Fruit fly (Drosophila melanogaster): ENCODE data around the gene CG11594.

The CG11594 gene

DNA sequence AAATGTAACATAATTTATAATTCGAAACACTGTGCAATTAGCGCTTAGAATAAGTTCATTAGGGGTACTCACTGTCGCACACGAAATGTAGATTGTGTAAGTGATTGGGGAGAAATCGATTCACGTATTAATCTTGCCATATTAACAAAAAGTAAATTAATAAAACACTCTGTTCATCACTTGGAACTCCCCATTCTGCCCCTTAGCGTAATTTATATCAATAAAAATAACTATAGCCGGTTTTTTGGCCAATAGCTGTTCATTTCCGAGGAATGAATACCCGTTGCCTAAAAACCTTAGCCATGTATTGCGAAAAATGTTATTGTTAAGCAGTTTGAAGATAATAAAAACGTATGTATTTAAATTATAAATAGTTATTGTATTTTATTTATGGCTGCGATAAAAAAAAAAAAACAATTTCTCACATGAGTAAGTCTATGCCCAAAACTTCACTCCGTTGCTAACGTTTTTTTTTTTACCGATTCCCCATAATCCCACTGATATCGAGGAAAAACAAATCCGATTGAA is 33.5 kb upstream of the CG11594 start, which contains the start of gene Ugt305A1:
Gene Ugt305A1 (plus strand): TSS at position 478 of the 528 bp plus-strand sequence.
- peak; percentile 6 for TF ChIP-seq CG34376 (GFP tag; optimal IDR thresholded peaks at IDR 0.05)
- no peak for TF ChIP-seq sens-2 (GFP tag; IDR thresholded peaks at IDR 0.05)
- TF ChIP-seq CG31441 (GFP tag; IDR thresholded peaks at IDR 0.05): 0 out of 2 replicates have a peak, but pooled peaks have one; percentile 11
- peak; percentile 4 for TF ChIP-seq CG15514 (GFP tag; optimal IDR thresholded peaks at IDR 0.05)
- no peak for TF ChIP-seq chif (GFP tag; optimal IDR thresholded peaks at IDR 0.05)
- TF ChIP-seq Abd-B (GFP tag; optimal IDR thresholded peaks at IDR 0.05): no peak
- no peak for TF ChIP-seq NFAT (GFP tag; IDR thresholded peaks at IDR 0.05)
- TF ChIP-seq wek (GFP tag; optimal IDR thresholded peaks at IDR 0.05): peak; percentile 50
- TF ChIP-seq vnd (GFP tag; IDR thresholded peaks at IDR 0.05; ENCODE audit: partially characterized antibody): no peak
- no peak for TF ChIP-seq Lhr (GFP tag; optimal IDR thresholded peaks at IDR 0.05)
- TF ChIP-seq CG32532 (GFP tag; IDR thresholded peaks at IDR 0.05): peak; percentile 39; the same call in 1 of the 2 replicates
- TF ChIP-seq dati (GFP tag; IDR thresholded peaks at IDR 0.05): 0 out of 2 replicates have a peak, but pooled peaks have one; percentile 10
- no peak for TF ChIP-seq CG12219 (GFP tag; optimal IDR thresholded peaks at IDR 0.05)
- TF ChIP-seq CG12659 (GFP tag; optimal IDR thresholded peaks at IDR 0.05): peak; percentile 11
- no peak for TF ChIP-seq ara (GFP tag; IDR thresholded peaks at IDR 0.05)
- TF ChIP-seq unpg (GFP tag; optimal IDR thresholded peaks at IDR 0.05): peak; percentile 17
- no peak for TF ChIP-seq CG9437 (GFP tag; optimal IDR thresholded peaks at IDR 0.05)
- peak; percentile 65 for TF ChIP-seq Med (GFP tag)
- peak; percentile 5 for TF ChIP-seq CG10979 (tag; optimal IDR thresholded peaks at IDR 0.05)
- TF ChIP-seq tll (GFP tag; optimal IDR thresholded peaks at IDR 0.05): no peak
- TF ChIP-seq CG30403 (GFP tag; optimal IDR thresholded peaks at IDR 0.05): no peak
- TF ChIP-seq CG13775 (GFP tag; optimal IDR thresholded peaks at IDR 0.05): no peak
- 0 out of 2 replicates have a peak, but pooled peaks have one; percentile 24 for TF ChIP-seq stc (GFP tag; IDR thresholded peaks at IDR 0.05)
- peak; percentile 50; the same call in 2 of the 3 replicates for TF ChIP-seq row (GFP tag; IDR thresholded peaks at IDR 0.05)
- TF ChIP-seq grn (GFP tag; optimal IDR thresholded peaks at IDR 0.05): peak; percentile 17
- no peak for TF ChIP-seq fu2 (GFP tag; optimal IDR thresholded peaks at IDR 0.05)
- TF ChIP-seq CG8944 (GFP tag; optimal IDR thresholded peaks at IDR 0.05): no peak
- TF ChIP-seq Dll (GFP tag; IDR thresholded peaks at IDR 0.05; ENCODE audit: partially characterized antibody): no peak
- peak; percentile 31 for TF ChIP-seq Sox102F (GFP tag; optimal IDR thresholded peaks at IDR 0.05)
- TF ChIP-seq Ets65A (GFP tag): peak; percentile 61
- TF ChIP-seq CG11247 (GFP tag; IDR thresholded peaks at IDR 0.05): no peak
- TF ChIP-seq nau (GFP tag; optimal IDR thresholded peaks at IDR 0.05): no peak
- TF ChIP-seq Oli (tag; optimal IDR thresholded peaks at IDR 0.05): peak; percentile 6
- TF ChIP-seq fd64A (GFP tag; optimal IDR thresholded peaks at IDR 0.05): no peak
- peak in 1 of 2 experiments; percentile 3 for TF ChIP-seq dpn (GFP tag; optimal IDR thresholded peaks at IDR 0.05)
- no peak for TF ChIP-seq prd (optimal IDR thresholded peaks at IDR 0.05)
- peak; percentile 26; the same call in 1 of the 3 replicates for TF ChIP-seq prd (GFP tag; IDR thresholded peaks at IDR 0.05)
- TF ChIP-seq CG11093 (GFP tag; IDR thresholded peaks at IDR 0.05): no peak
- no peak for TF ChIP-seq CG10959 (GFP tag; IDR thresholded peaks at IDR 0.05)
- peak; percentile 78 for TF ChIP-seq sens (GFP tag)
- TF ChIP-seq dysf (GFP tag; IDR thresholded peaks at IDR 0.05): 0 out of 3 replicates have a peak, but pooled peaks have one; percentile 19
- no peak for TF ChIP-seq Meics (GFP tag; optimal IDR thresholded peaks at IDR 0.05)
- TF ChIP-seq CG2120 (GFP tag; optimal IDR thresholded peaks at IDR 0.05): peak; percentile 30
- TF ChIP-seq slbo (GFP tag; IDR thresholded peaks at IDR 0.05): 0 out of 2 replicates have a peak, but pooled peaks have one; percentile 35
- TF ChIP-seq Hmr (GFP tag; optimal IDR thresholded peaks at IDR 0.05): peak; percentile 22
- peak; percentile 30 for TF ChIP-seq PHDP (tag; optimal IDR thresholded peaks at IDR 0.05)
- TF ChIP-seq Ptx1 (GFP tag; IDR thresholded peaks at IDR 0.05): peak; percentile 28; the same call in 1 of the 2 replicates

All from whole organism, embryonic.